Worm (Caenorhabditis elegans) whole organism, late embryonic: ENCODE data around the gene frpr-18.

Experiments used
- K09A11.1 ChIP-seq: sonication (generic microtip); optimal IDR thresholded peaks from 2 replicates; lab custom pipeline; 2017; ENCODE audit warnings: antibody characterized with exemption, mild to moderate bottlenecking, missing genetic modification characterization, missing compliant biosample characterization; ENCODE audit not compliant: insufficient read depth
- ama-1 ChIP-seq: fragments of 150-350 bp; optimal IDR thresholded peaks from 2 replicates; lab custom pipeline; 2014
- ceh-6 ChIP-seq: fragments of 200-800 bp; sonication (Bioruptor generic); optimal IDR thresholded peaks from 2 replicates; lab custom pipeline; 2018; ENCODE audit warnings: mild to moderate bottlenecking, missing genetic modification characterization, missing compliant biosample characterization
- dmd-4 ChIP-seq: sonication (generic microtip); optimal IDR thresholded peaks from 2 replicates; lab custom pipeline; 2016; ENCODE audit warnings: borderline replicate concordance, missing genetic modification characterization, missing compliant biosample characterization
- elt-4 ChIP-seq: sonication (generic microtip); optimal IDR thresholded peaks from 2 replicates; lab custom pipeline; 2016; ENCODE audit warnings: missing genetic modification characterization, missing compliant biosample characterization
- pat-9 ChIP-seq: fragments of 200-800 bp; sonication (Bioruptor generic); optimal IDR thresholded peaks from 2 replicates; lab custom pipeline; 2018; ENCODE audit warnings: mild to moderate bottlenecking, missing genetic modification characterization, moderate library complexity, missing compliant biosample characterization
- sox-2 ChIP-seq: fragments of 200-800 bp; sonication (Bioruptor generic); IDR thresholded peaks from 2 replicates; pipeline ENCODE4 v1.3.6; 2022; ENCODE audit warnings: missing genetic modification reagents, missing genetic modification characterization, missing compliant biosample characterization

DNA sequence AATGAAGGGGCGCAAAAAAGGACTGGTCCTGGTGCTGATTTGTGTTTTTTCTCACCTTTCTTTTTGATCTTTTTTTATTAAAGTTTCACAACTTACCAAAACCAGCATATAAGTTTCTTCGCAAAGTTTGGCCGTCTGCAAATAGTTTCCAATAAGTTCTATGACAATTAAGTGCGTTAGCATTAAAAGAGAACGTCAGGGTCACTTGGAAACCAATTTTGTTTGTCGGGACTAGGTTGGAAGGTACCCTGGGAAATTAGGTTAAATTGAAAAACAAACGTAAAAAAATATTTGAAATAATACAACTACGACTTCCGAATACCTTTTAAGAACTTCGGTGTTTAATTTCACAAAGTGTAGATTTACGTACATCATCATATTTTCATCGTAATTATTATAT is 8.5 kb downstream of the frpr-18 start:
- TF ChIP-seq sox-2 (GFP tag; lab: Robert Waterston, UW) (no peak), ama-1 (lab: Kevin White, UChicago) (no peak), K09A11.1 (no peak), dmd-4 (tag; lab: Kevin White, UChicago) (no peak), ceh-6 (GFP tag; lab: Kevin White, UChicago) (no peak), pat-9 (tag; lab: Kevin White, UChicago) (no peak), elt-4 (tag; lab: Kevin White, UChicago) (no peak)
